Worm (Caenorhabditis elegans): ENCODE data around the gene ZC116.5.

DNA sequence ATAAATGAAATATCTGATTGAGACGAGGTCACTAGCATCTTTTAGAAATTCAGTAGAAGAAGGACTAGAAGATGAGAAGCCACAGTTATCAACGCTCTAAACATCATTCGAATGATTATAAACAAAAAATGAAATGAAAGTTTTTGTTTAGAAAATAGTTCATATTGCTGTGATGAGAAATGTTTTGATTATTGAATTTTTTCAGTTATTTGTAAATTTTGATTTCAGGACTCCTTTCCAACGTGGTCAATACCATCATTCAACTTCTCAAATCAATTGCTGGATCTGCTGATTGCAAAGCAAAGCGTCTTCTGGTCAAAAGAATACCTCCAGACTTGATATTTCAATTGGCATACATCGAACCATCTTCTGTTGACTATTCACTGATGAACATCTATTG lies 49.4 kb upstream of the ZC116.5 start, which contains the start of gene W05B10.6:
- TF ChIP-seq dsc-1 (tag; optimal IDR thresholded peaks at IDR 0.05): no peak
- no peak for TF ChIP-seq nhr-77 (tag; optimal IDR thresholded peaks at IDR 0.05)
- TF ChIP-seq grh-1 (GFP tag; IDR thresholded peaks at IDR 0.05): no peak
- TF ChIP-seq lin-15B (tag; optimal IDR thresholded peaks at IDR 0.05): no peak
- TF ChIP-seq elt-3 (tag; optimal IDR thresholded peaks at IDR 0.05): no peak
- no peak for TF ChIP-seq unc-86 (tag; optimal IDR thresholded peaks at IDR 0.05)
- TF ChIP-seq efl-3 (GFP tag; optimal IDR thresholded peaks at IDR 0.05): no peak
- TF ChIP-seq ztf-11 (tag; optimal IDR thresholded peaks at IDR 0.05): no peak
- TF ChIP-seq lir-3 (tag; optimal IDR thresholded peaks at IDR 0.05; ENCODE audit: poor library complexity): no peak
- no peak for TF ChIP-seq C04F5.9 (tag; optimal IDR thresholded peaks at IDR 0.05)
- no peak for TF ChIP-seq fos-1 (tag; optimal IDR thresholded peaks at IDR 0.05)
- no peak for TF ChIP-seq sox-4 (tag; optimal IDR thresholded peaks at IDR 0.05)
- no peak for TF ChIP-seq egl-27 (tag; optimal IDR thresholded peaks at IDR 0.05)
- TF ChIP-seq C16A3.4 (tag; optimal IDR thresholded peaks at IDR 0.05): no peak
